Fruit fly (Drosophila melanogaster): ENCODE data around the gene CG3430.

Gene CG3430

dm6 chr2L:6907761-6908160 is 49.0 kb upstream of the CG3430 start, which contains the start of the genes Polr1F and Rat1 (continued):
- TF ChIP-seq Xrp1 (GFP tag; IDR thresholded peaks at IDR 0.05) (peak; percentile 39; the same call in 1 of the 2 replicates), phol (tag; optimal IDR thresholded peaks at IDR 0.05) (peak; percentile 62), ftz-f1 (GFP tag; optimal IDR thresholded peaks at IDR 0.05) (no peak), Sry-β (GFP tag; optimal IDR thresholded peaks at IDR 0.05) (peak; percentile 94), pita (GFP tag; optimal IDR thresholded peaks at IDR 0.05) (no peak), CG2120 (GFP tag; optimal IDR thresholded peaks at IDR 0.05) (peak; percentile 69), Max (GFP tag; optimal IDR thresholded peaks at IDR 0.05) (peak; percentile 86), CG7963 (GFP tag; IDR thresholded peaks at IDR 0.05; ENCODE audit: partially characterized antibody) (no peak), NFAT (GFP tag; IDR thresholded peaks at IDR 0.05) (0 out of 2 replicates have a peak, but pooled peaks have one; percentile 11), stwl (tag; optimal IDR thresholded peaks at IDR 0.05) (peak; percentile 30), CG3726 (GFP tag; IDR thresholded peaks at IDR 0.05) (no peak), CG10979 (tag; optimal IDR thresholded peaks at IDR 0.05) (peak; percentile 21), Antp (GFP tag; optimal IDR thresholded peaks at IDR 0.05) (peak; percentile 27), BtbVII (GFP tag; optimal IDR thresholded peaks at IDR 0.05) (no peak), CG18476 (GFP tag; optimal IDR thresholded peaks at IDR 0.05) (peak; percentile 43), NC2β (GFP tag; optimal IDR thresholded peaks at IDR 0.05) (no peak), Fer3 (tag; optimal IDR thresholded peaks at IDR 0.05) (peak; percentile 14), Dip3 (GFP tag; optimal IDR thresholded peaks at IDR 0.05) (peak; percentile 0), ham (GFP tag; IDR thresholded peaks at IDR 0.05) (no peak)

dm6 chr2L:6913964-6914363 is 42.8 kb upstream of the CG3430 start, which contains the start of gene Wee1:
TSS of gene Wee1 (minus strand) at chr2L:6914138.
- peak; percentile 63; the same call in 1 of the 4 replicates for TF ChIP-seq chinmo (GFP tag; IDR thresholded peaks at IDR 0.05; ENCODE audit: partially characterized antibody)
- peak; percentile 40 for TF ChIP-seq CG33213 (GFP tag; optimal IDR thresholded peaks at IDR 0.05)
- TF ChIP-seq CG4617 (GFP tag; optimal IDR thresholded peaks at IDR 0.05; ENCODE audit: borderline replicate concordance): peak; percentile 78
- no peak for TF ChIP-seq CG15696 (tag; optimal IDR thresholded peaks at IDR 0.05)
- TF ChIP-seq CG15514 (GFP tag; optimal IDR thresholded peaks at IDR 0.05): peak; percentile 51
- peak; percentile 72 for TF ChIP-seq CG12659 (GFP tag; optimal IDR thresholded peaks at IDR 0.05)
- TF ChIP-seq nerfin-1 (tag; optimal IDR thresholded peaks at IDR 0.05): peak; percentile 99
- TF ChIP-seq CHES-1-like (GFP tag; optimal IDR thresholded peaks at IDR 0.05): peak; percentile 66
- peak; percentile 55 for TF ChIP-seq sens (GFP tag)
- TF ChIP-seq CG17186 (GFP tag; optimal IDR thresholded peaks at IDR 0.05): peak; percentile 65
- peak; percentile 28 for TF ChIP-seq CG30020 (tag; optimal IDR thresholded peaks at IDR 0.05)
- no peak for TF ChIP-seq ken (GFP tag; IDR thresholded peaks at IDR 0.05)
- TF ChIP-seq row (GFP tag; IDR thresholded peaks at IDR 0.05): peak; percentile 50; the same call in 1 of the 3 replicates
- no peak for TF ChIP-seq Ssrp (tag; optimal IDR thresholded peaks at IDR 0.05)
- TF ChIP-seq Sry-δ (GFP tag; optimal IDR thresholded peaks at IDR 0.05): peak; percentile 41
- peak; percentile 21 for TF ChIP-seq CG2712 (tag; optimal IDR thresholded peaks at IDR 0.05)
- TF ChIP-seq CG14860 (GFP tag; IDR thresholded peaks at IDR 0.05; ENCODE audit: partially characterized antibody): no peak
- TF ChIP-seq Med (GFP tag): peak; percentile 69
- no peak for TF ChIP-seq CG12219 (GFP tag; optimal IDR thresholded peaks at IDR 0.05)
- peak; percentile 60 for TF ChIP-seq CG10267 (tag; optimal IDR thresholded peaks at IDR 0.05)
- peak; percentile 48 for TF ChIP-seq Sry-β (GFP tag; optimal IDR thresholded peaks at IDR 0.05)
- TF ChIP-seq NC2β (GFP tag; optimal IDR thresholded peaks at IDR 0.05): peak; percentile 8
- TF ChIP-seq CG6683 (GFP tag; optimal IDR thresholded peaks at IDR 0.05): no peak
- peak; percentile 30 for TF ChIP-seq Elba2 (GFP tag; optimal IDR thresholded peaks at IDR 0.05)
- no peak for TF ChIP-seq schlank (tag; optimal IDR thresholded peaks at IDR 0.05)
- TF ChIP-seq Dll (GFP tag; IDR thresholded peaks at IDR 0.05; ENCODE audit: partially characterized antibody): 0 out of 4 replicates have a peak, but pooled peaks have one; percentile 15
- TF ChIP-seq slp2 (GFP tag; optimal IDR thresholded peaks at IDR 0.05): no peak
- TF ChIP-seq HmgZ (tag; optimal IDR thresholded peaks at IDR 0.05): peak; percentile 84
- no peak for TF ChIP-seq Oli (tag; optimal IDR thresholded peaks at IDR 0.05)
- no peak for TF ChIP-seq ftz-f1 (GFP tag; optimal IDR thresholded peaks at IDR 0.05)
- peak; percentile 32; the same call in 1 of the 2 replicates for TF ChIP-seq CG13287 (GFP tag; IDR thresholded peaks at IDR 0.05; ENCODE audit: partially characterized antibody)
- TF ChIP-seq Sox100B (GFP tag; optimal IDR thresholded peaks at IDR 0.05): no peak
- TF ChIP-seq CG11504 (tag; optimal IDR thresholded peaks at IDR 0.05): no peak

Data from whole organism, embryonic.